Worm (Caenorhabditis elegans) whole organism, L4 larva: ENCODE measurements around the gene F28A10.4.

ENCODE experiments used
- Y105C5A.15 ChIP-seq: fragments of 200-800 bp; sonication (Bioruptor generic); IDR thresholded peaks from 2 replicates; pipeline ENCODE4 v1.3.6; 2022; ENCODE audit warnings: missing genetic modification characterization, missing compliant biosample characterization
- ZK546.5 ChIP-seq, 2 experiments: sonication (generic microtip); optimal IDR thresholded peaks; 2 replicates each; lab custom pipeline; 2017; ENCODE audit warnings: missing biosample characterization in 2 of 2, missing genetic modification characterization in 2 of 2
- egl-27 ChIP-seq: sonication (generic microtip); optimal IDR thresholded peaks from 3 replicates; lab custom pipeline; 2017; ENCODE audit warnings: missing biosample characterization, missing genetic modification reagents, missing genetic modification characterization
- lir-3 ChIP-seq: sonication (generic microtip); optimal IDR thresholded peaks from 2 replicates; lab custom pipeline; 2016; ENCODE audit warnings: mild to moderate bottlenecking, missing genetic modification characterization, missing compliant biosample characterization
- nhr-11 ChIP-seq: fragments of 150-350 bp; optimal IDR thresholded peaks from 2 replicates; lab custom pipeline; 2014; ENCODE audit warnings: missing biosample characterization, missing genetic modification characterization

ce11 chrII:866801-867200 is 22.7 kb downstream of the F28A10.4 start, which contains the start of gene Y46B2A.3:
- TF ChIP-seq Y105C5A.15 (GFP tag; lab: Robert Waterston, UW) (no peak), lir-3 (tag; lab: Kevin White, UChicago) (no peak), egl-27 (no peak), nhr-11 (tag; lab: Kevin White, UChicago) (no peak), ZK546.5 (tag; optimal IDR thresholded peaks at IDR 0.05; lab: Kevin White, UChicago) (no peak)
